2 fruit fly cellular contexts compared by ENCODE assay signal in the genomic region with DNA sequence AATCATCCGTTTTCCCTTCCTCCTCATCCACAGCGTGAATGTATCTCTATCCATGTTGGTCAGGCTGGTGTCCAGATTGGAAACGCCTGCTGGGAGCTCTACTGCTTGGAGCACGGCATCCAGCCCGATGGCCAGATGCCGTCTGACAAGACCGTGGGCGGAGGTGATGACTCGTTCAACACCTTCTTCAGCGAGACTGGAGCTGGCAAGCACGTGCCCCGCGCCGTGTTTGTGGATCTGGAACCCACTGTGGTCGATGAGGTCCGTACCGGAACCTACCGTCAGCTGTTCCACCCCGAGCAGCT.
TF ChIP-seq lines count a peak whose summit lies in the region.

No protein-coding gene starts in this region.

- no peak for TF ChIP-seq CTCF in whole organism, embryonic (GFP tag; optimal IDR thresholded peaks at IDR 0.05; lab: Kevin White, UChicago)

TF ChIP-seq in whole organism, embryonic, 481 proteins besides CTCF, POLR2A, EP300 and RAD21:
- TF ChIP-seq seq (GFP tag; IDR thresholded peaks at IDR 0.05; lab: Robert Waterston, UW) (no peak), D (optimal IDR thresholded peaks at IDR 0.05; lab: Kevin White, UChicago) (no peak), D (GFP tag; optimal IDR thresholded peaks at IDR 0.05; lab: Kevin White, UChicago) (no peak), mld (GFP tag; IDR thresholded peaks at IDR 0.05; lab: Robert Waterston, UW; ENCODE audit: partially characterized antibody) (0 out of 3 replicates have a peak, but pooled peaks have one; percentile 27), Atf3 (GFP tag; optimal IDR thresholded peaks at IDR 0.05; lab: Kevin White, UChicago) (no peak), CG31224 (GFP tag; IDR thresholded peaks at IDR 0.05; lab: Robert Waterston, UW) (no peak), HLH54F (GFP tag; optimal IDR thresholded peaks at IDR 0.05; lab: Kevin White, UChicago) (no peak), emc (GFP tag; optimal IDR thresholded peaks at IDR 0.05; lab: Kevin White, UChicago) (no peak), CG17829 (tag; optimal IDR thresholded peaks at IDR 0.05; lab: Kevin White, UChicago) (no peak), Hr51 (GFP tag; optimal IDR thresholded peaks at IDR 0.05; lab: Kevin White, UChicago) (no peak), Ets65A (GFP tag; lab: Kevin White, UChicago) (peak; percentile 57), ci (GFP tag; IDR thresholded peaks at IDR 0.05; lab: Robert Waterston, UW) (0 out of 3 replicates have a peak, but pooled peaks have one; percentile 26), pnt (GFP tag; optimal IDR thresholded peaks at IDR 0.05; lab: Kevin White, UChicago) (no peak), tap (tag; optimal IDR thresholded peaks at IDR 0.05; lab: Kevin White, UChicago) (no peak), CG13123 (GFP tag; optimal IDR thresholded peaks at IDR 0.05; lab: Kevin White, UChicago) (no peak), Hmr (GFP tag; optimal IDR thresholded peaks at IDR 0.05; lab: Kevin White, UChicago) (no peak), mirr (GFP tag; optimal IDR thresholded peaks at IDR 0.05; lab: Kevin White, UChicago) (no peak), CG17912 (GFP tag; optimal IDR thresholded peaks at IDR 0.05; lab: Kevin White, UChicago) (peak; percentile 33), bigmax (GFP tag; optimal IDR thresholded peaks at IDR 0.05; lab: Kevin White, UChicago) (no peak), CG2712 (tag; optimal IDR thresholded peaks at IDR 0.05; lab: Kevin White, UChicago) (no peak), Chrac-16 (GFP tag; optimal IDR thresholded peaks at IDR 0.05; lab: Kevin White, UChicago) (no peak), nau (GFP tag; optimal IDR thresholded peaks at IDR 0.05; lab: Kevin White, UChicago) (no peak), CG32772 (GFP tag; IDR thresholded peaks at IDR 0.05; lab: Robert Waterston, UW) (no peak), CG6272 (GFP tag; IDR thresholded peaks at IDR 0.05; lab: Robert Waterston, UW) (no peak), Med (GFP tag; lab: Kevin White, UChicago) (peak; percentile 59), chm (GFP tag; IDR thresholded peaks at IDR 0.05; lab: Robert Waterston, UW) (peak; percentile 53; the same call in 1 of the 2 replicates), HmgD (GFP tag; optimal IDR thresholded peaks at IDR 0.05; lab: Kevin White, UChicago) (no peak), CG4282 (GFP tag; optimal IDR thresholded peaks at IDR 0.05; lab: Kevin White, UChicago) (no peak)

TF ChIP-seq in whole organism, pupa, 21 proteins besides CTCF, POLR2A, EP300 and RAD21:
- TF ChIP-seq CG32121 (GFP tag; IDR thresholded peaks at IDR 0.05; lab: Robert Waterston, UW) (peak; percentile 26; the same call in 1 of the 2 replicates), CG4496 (GFP tag; IDR thresholded peaks at IDR 0.05; lab: Robert Waterston, UW) (no peak)
TF ChIP-seq in whole organism, pupa: peak in this region for 1.
